Worm (Caenorhabditis elegans): Measurements from ENCODE around the gene str-255.

- no peak for TF ChIP-seq lin-39 (tag; optimal IDR thresholded peaks at IDR 0.05)
- TF ChIP-seq nhr-10 (tag; optimal IDR thresholded peaks at IDR 0.05): no peak
- no peak for TF ChIP-seq nhr-25 (tag; optimal IDR thresholded peaks at IDR 0.05)
Measured at ce11 chrV:2122517-2122916, 41.1 kb downstream of the str-255 start, which contains the start of gene F22F7.2.

Measured in whole organism, L2 larva.